Worm (Caenorhabditis elegans): ENCODE data around the gene F54B11.9.

ce11 chrX:13650799-13651198 lies 45.4 kb downstream of the F54B11.9 start, which contains the start of gene C40C9.4:
- TF ChIP-seq scrt-1 (GFP tag; IDR thresholded peaks at IDR 0.05) = no peak
- TF ChIP-seq ama-1 (optimal IDR thresholded peaks at IDR 0.05) = no peak
- TF ChIP-seq pes-1 (GFP tag; IDR thresholded peaks at IDR 0.05) = no peak
- no peak for TF ChIP-seq B0310.2 (tag; optimal IDR thresholded peaks at IDR 0.05)
- no peak for TF ChIP-seq aly-1 (tag; optimal IDR thresholded peaks at IDR 0.05)
- no peak for TF ChIP-seq tbx-37 (GFP tag; conservative IDR thresholded peaks at IDR 0.05)
- TF ChIP-seq hnd-1 (tag; optimal IDR thresholded peaks at IDR 0.05) = no peak
